Worm (Caenorhabditis elegans): Measurements from ENCODE around the gene F36H5.12.

ce11 chrII:1714772-1715353, 27.8 kb upstream of the F36H5.12 start, which contains the start of gene btb-6:
- no peak for TF ChIP-seq flt-1 (GFP tag; IDR thresholded peaks at IDR 0.05)
- TF ChIP-seq tra-4 (tag; optimal IDR thresholded peaks at IDR 0.05), result no peak
- TF ChIP-seq ama-1 (optimal IDR thresholded peaks at IDR 0.05), result no peak
- no peak for TF ChIP-seq ets-7 (tag; optimal IDR thresholded peaks at IDR 0.05)
- TF ChIP-seq tbx-37 (GFP tag; conservative IDR thresholded peaks at IDR 0.05), result no peak
- no peak for TF ChIP-seq F13C5.2 (tag; optimal IDR thresholded peaks at IDR 0.05)
- TF ChIP-seq sea-1 (GFP tag; conservative IDR thresholded peaks at IDR 0.05), result no peak
- TF ChIP-seq B0310.2 (tag; optimal IDR thresholded peaks at IDR 0.05), result no peak
- no peak for TF ChIP-seq hnd-1 (tag; optimal IDR thresholded peaks at IDR 0.05)
